Worm (Caenorhabditis elegans) whole organism, L4 larva: ENCODE measurements around the gene str-35.

Experiments used
- D1046.2 ChIP-seq: fragments of 200-800 bp; sonication (Bioruptor generic); IDR thresholded peaks from 2 replicates; pipeline ENCODE4 v1.3.6; 2022; ENCODE audit warnings: missing genetic modification characterization, missing compliant biosample characterization
- F10B5.3 ChIP-seq: sonication (generic microtip); optimal IDR thresholded peaks from 2 replicates; lab custom pipeline; 2016; ENCODE audit warnings: mild to moderate bottlenecking, missing genetic modification characterization, missing compliant biosample characterization
- T20F7.1 ChIP-seq: fragments of 200-800 bp; sonication (Bioruptor generic); optimal IDR thresholded peaks from 2 replicates; lab custom pipeline; 2018; ENCODE audit warnings: mild to moderate bottlenecking, missing genetic modification characterization, missing compliant biosample characterization
- Y105C5A.15 ChIP-seq: fragments of 200-800 bp; sonication (Bioruptor generic); IDR thresholded peaks from 2 replicates; pipeline ENCODE4 v1.3.6; 2022; ENCODE audit warnings: missing genetic modification characterization, missing compliant biosample characterization
- aha-1 ChIP-seq: fragments of 150-350 bp; peaks from one replicate; lab custom pipeline; 2014; ENCODE audit warnings: missing biosample characterization, missing genetic modification characterization
- ama-1 ChIP-seq: fragments of 150-350 bp; optimal IDR thresholded peaks from 2 replicates; lab custom pipeline; 2014; ENCODE audit warnings: inconsistent platforms, mixed read lengths
- ceh-20 ChIP-seq: fragments of 200-800 bp; sonication (Bioruptor generic); IDR thresholded peaks from 2 replicates; pipeline ENCODE4 v1.3.6; 2022; ENCODE audit warnings: missing genetic modification reagents, missing genetic modification characterization, missing compliant biosample characterization
- cey-2 ChIP-seq: sonication (generic microtip); optimal IDR thresholded peaks from 3 replicates; lab custom pipeline; 2017; ENCODE audit warnings: missing genetic modification characterization, mild to moderate bottlenecking, missing compliant biosample characterization, antibody characterized with exemption, borderline replicate concordance; ENCODE audit not compliant: insufficient read depth
- ctbp-1 ChIP-seq: fragments of 200-800 bp; sonication (Bioruptor generic); IDR thresholded peaks from 2 replicates; pipeline ENCODE4 v1.3.6; 2022; ENCODE audit warnings: missing genetic modification reagents, missing genetic modification characterization, missing compliant biosample characterization
- daf-16 ChIP-seq, 3 experiments: sonication (generic microtip); optimal IDR thresholded peaks; 2 replicates each; lab custom pipeline; 2016 to 2017; ENCODE audit warnings: missing genetic modification characterization in 3 of 3, missing genetic modification reagents in 3 of 3, mild to moderate bottlenecking in 2 of 3, missing compliant biosample characterization in 2 of 3, missing biosample characterization in 1 of 3, moderate library complexity in 1 of 3
- daf-19 ChIP-seq: fragments of 200-800 bp; sonication (Bioruptor generic); conservative IDR thresholded peaks from 2 replicates; pipeline ENCODE4 v1.3.6; 2022; ENCODE audit warnings: missing genetic modification characterization, missing compliant biosample characterization
- dmd-6 ChIP-seq: fragments of 200-800 bp; sonication (Bioruptor generic); IDR thresholded peaks from 2 replicates; pipeline ENCODE4 v1.3.6; 2022; ENCODE audit warnings: missing genetic modification reagents, missing genetic modification characterization, missing compliant biosample characterization
- dve-1 ChIP-seq: sonication (generic microtip); optimal IDR thresholded peaks from 2 replicates; lab custom pipeline; 2017; ENCODE audit warnings: antibody characterized with exemption, mild to moderate bottlenecking, missing genetic modification characterization, missing compliant biosample characterization; ENCODE audit not compliant: insufficient read depth
- hif-1 ChIP-seq, 2 experiments: sonication (generic microtip); optimal IDR thresholded peaks; 2 replicates each; lab custom pipeline; 2016 to 2017; ENCODE audit warnings: missing compliant biosample characterization in 2 of 2, missing genetic modification characterization in 2 of 2, missing genetic modification reagents in 2 of 2, missing genotype in 2 of 2, mild to moderate bottlenecking in 1 of 2
- hlh-11 ChIP-seq: fragments of 200-800 bp; sonication (Bioruptor generic); optimal IDR thresholded peaks from 2 replicates; lab custom pipeline; 2018; ENCODE audit warnings: mild to moderate bottlenecking, missing genetic modification characterization, missing compliant biosample characterization
- hlh-30 ChIP-seq: sonication (generic microtip); optimal IDR thresholded peaks from 2 replicates; lab custom pipeline; 2017; ENCODE audit warnings: antibody characterized with exemption, mild to moderate bottlenecking, missing genetic modification characterization, missing compliant biosample characterization; ENCODE audit not compliant: insufficient read depth
- hmg-1.1 ChIP-seq: fragments of 200-800 bp; sonication (Bioruptor generic); IDR thresholded peaks from 2 replicates; pipeline ENCODE4 v1.3.6; 2022; ENCODE audit warnings: missing genetic modification reagents, missing genetic modification characterization, missing compliant biosample characterization
- lin-13 ChIP-seq: fragments of 150-350 bp; optimal IDR thresholded peaks from 2 replicates; lab custom pipeline; 2014; ENCODE audit warnings: missing biosample characterization, missing genetic modification reagents, missing genetic modification characterization
- lsy-2 ChIP-seq, 2 experiments: fragments of 150-350 bp in 1 of 2; sonication (generic microtip) in 1 of 2; optimal IDR thresholded peaks; 2 replicates each; lab custom pipeline; 2014 to 2017; ENCODE audit warnings: missing biosample characterization in 2 of 2, missing genetic modification characterization in 2 of 2
- mdl-1 ChIP-seq, 2 experiments: fragments of 150-350 bp in 1 of 2; sonication (generic microtip) in 1 of 2; optimal IDR thresholded peaks; 2 replicates each; lab custom pipeline; 2014 to 2017; ENCODE audit warnings: missing biosample characterization in 2 of 2, missing genetic modification characterization in 2 of 2
- mep-1 ChIP-seq: fragments of 150-350 bp; sonication (generic microtip); optimal IDR thresholded peaks from 3 replicates; lab custom pipeline; 2014; ENCODE audit warnings: missing biosample characterization, missing genetic modification characterization
- mxl-3 ChIP-seq: fragments of 200-800 bp; sonication (Bioruptor generic); optimal IDR thresholded peaks from 2 replicates; lab custom pipeline; 2018; ENCODE audit warnings: mild to moderate bottlenecking, missing genetic modification characterization, missing compliant biosample characterization
- nhr-102 ChIP-seq: sonication (generic microtip); optimal IDR thresholded peaks from 2 replicates; lab custom pipeline; 2016; ENCODE audit warnings: mild to moderate bottlenecking, missing genetic modification characterization, moderate library complexity, missing compliant biosample characterization
- nhr-237 ChIP-seq: sonication (generic microtip); optimal IDR thresholded peaks from 2 replicates; lab custom pipeline; 2017; ENCODE audit warnings: missing biosample characterization, missing genetic modification characterization
- nhr-28 ChIP-seq: fragments of 150-350 bp; optimal IDR thresholded peaks from 2 replicates; lab custom pipeline; 2014; ENCODE audit warnings: missing biosample characterization, missing genetic modification characterization
- nhr-77 ChIP-seq: fragments of 150-350 bp; optimal IDR thresholded peaks from 2 replicates; lab custom pipeline; 2014; ENCODE audit warnings: missing biosample characterization, missing genetic modification characterization
- pqm-1 ChIP-seq: sonication (generic microtip); optimal IDR thresholded peaks from 2 replicates; lab custom pipeline; 2017; ENCODE audit warnings: missing biosample characterization, missing genetic modification characterization
- set-16 ChIP-seq: fragments of 200-800 bp; sonication (Bioruptor generic); IDR thresholded peaks from 2 replicates; pipeline ENCODE4 v1.3.6; 2022; ENCODE audit warnings: missing genetic modification reagents, missing genetic modification characterization, missing compliant biosample characterization
- snpc-1.2 ChIP-seq: fragments of 200-800 bp; sonication (Bioruptor generic); IDR thresholded peaks from 2 replicates; pipeline ENCODE4 v1.3.6; 2022; ENCODE audit warnings: missing genetic modification reagents, missing genetic modification characterization, missing compliant biosample characterization
- spr-1 ChIP-seq: sonication (generic microtip); optimal IDR thresholded peaks from 2 replicates; lab custom pipeline; 2016; ENCODE audit warnings: mild to moderate bottlenecking, missing genetic modification characterization, missing compliant biosample characterization
- tra-1 ChIP-seq: fragments of 200-800 bp; sonication (Bioruptor generic); IDR thresholded peaks from 2 replicates; pipeline ENCODE4 v1.3.6; 2022; ENCODE audit warnings: missing genetic modification reagents, missing genetic modification characterization, missing compliant biosample characterization
- unc-39 ChIP-seq: sonication (generic microtip); optimal IDR thresholded peaks from 2 replicates; lab custom pipeline; 2017; ENCODE audit warnings: missing biosample characterization, missing genetic modification characterization
- unc-62 ChIP-seq, 3 experiments: fragments of 150-350 bp in 1 of 3; sonication (generic microtip); optimal IDR thresholded peaks in 2 of 3; peaks in 1 of 3; 1 replicate in 1 of 3; 2 replicates in 2 of 3; lab custom pipeline; 2014 to 2017; ENCODE audit warnings: missing biosample characterization in 3 of 3, missing genetic modification characterization in 3 of 3, missing genetic modification reagents in 3 of 3, missing genotype in 1 of 3
- zag-1 ChIP-seq: fragments of 150-350 bp; optimal IDR thresholded peaks from 2 replicates; lab custom pipeline; 2014; ENCODE audit warnings: missing biosample characterization, missing genetic modification characterization
- ztf-11 ChIP-seq: fragments of 150-350 bp; optimal IDR thresholded peaks from 2 replicates; lab custom pipeline; 2014; ENCODE audit warnings: missing biosample characterization, missing genetic modification characterization
- ztf-7 ChIP-seq: fragments of 150-350 bp; optimal IDR thresholded peaks from 2 replicates; lab custom pipeline; 2014; ENCODE audit warnings: missing biosample characterization, missing genetic modification characterization

Gene str-35

ce11 chrV:4454634-4455033, 20.0 kb upstream of the str-35 start, which contains the start of gene gnrr-5:
TSS of gene gnrr-5 (minus strand) at chrV:4454734.
- TF ChIP-seq set-16 (GFP tag; lab: Robert Waterston, UW) (no peak), ztf-11 (tag; lab: Kevin White, UChicago) (no peak), dve-1 (tag; lab: Kevin White, UChicago) (no peak), ama-1 (lab: Kevin White, UChicago) (no peak), hmg-1.1 (GFP tag; lab: Robert Waterston, UW) (no peak), ceh-20 (no peak), ctbp-1 (no peak), zag-1 (tag; lab: Kevin White, UChicago) (no peak)

ce11 chrV:4471065-4471464, 3.6 kb upstream of the str-35 start, which contains the start of gene T08H10.3:
TSS of gene T08H10.3 (plus strand) at chrV:4471365.
- no peak for TF ChIP-seq zag-1 (tag; lab: Kevin White, UChicago)

- TF ChIP-seq aha-1 (tag; lab: Kevin White, UChicago) (peak; percentile 86), Y105C5A.15 (GFP tag; lab: Robert Waterston, UW) (no peak)
These were observed 7.2 kb downstream of the str-35 start for ce11 chrV:4481823-4482222.

- TF ChIP-seq unc-39 (tag; lab: Kevin White, UChicago): no peak
- TF ChIP-seq mep-1 (tag; lab: Kevin White, UChicago): peak; percentile 50
- TF ChIP-seq daf-19 (GFP tag; lab: Robert Waterston, UW): 0 out of 2 replicates have a peak, but pooled peaks have one; percentile 25
- no peak for TF ChIP-seq cey-2 (tag; lab: Kevin White, UChicago)
- peak; percentile 26 for TF ChIP-seq mxl-3 (GFP tag; lab: Kevin White, UChicago)
- TF ChIP-seq daf-16 (GFP tag; optimal IDR thresholded peaks at IDR 0.05; lab: Kevin White, UChicago): no peak
- peak; percentile 75 for TF ChIP-seq daf-16 (tag; optimal IDR thresholded peaks at IDR 0.05; lab: Kevin White, UChicago)
- peak in 1 of 2 experiments; percentile 43 for TF ChIP-seq mdl-1 (tag; optimal IDR thresholded peaks at IDR 0.05; lab: Kevin White, UChicago)
- peak; percentile 54 for TF ChIP-seq T20F7.1 (GFP tag; lab: Kevin White, UChicago)
- TF ChIP-seq spr-1 (tag; lab: Kevin White, UChicago): no peak
- TF ChIP-seq nhr-77 (tag; lab: Kevin White, UChicago): no peak
- TF ChIP-seq hlh-11: peak; percentile 86
- peak; percentile 3 for TF ChIP-seq nhr-237
- peak; percentile 76 for TF ChIP-seq nhr-28 (tag; lab: Kevin White, UChicago)
- peak; percentile 80 for TF ChIP-seq pqm-1 (tag; lab: Kevin White, UChicago)
- TF ChIP-seq hlh-30 (tag; lab: Kevin White, UChicago): peak; percentile 66
- TF ChIP-seq ztf-7 (tag; lab: Kevin White, UChicago): peak; percentile 61
- TF ChIP-seq snpc-1.2 (GFP tag; lab: Robert Waterston, UW): no peak
- peak in 1 of 2 experiments; percentile 55 for TF ChIP-seq hif-1 (tag; optimal IDR thresholded peaks at IDR 0.05; lab: Kevin White, UChicago)
- peak; percentile 51 for TF ChIP-seq aha-1 (tag; lab: Kevin White, UChicago)
- TF ChIP-seq dve-1 (tag; lab: Kevin White, UChicago): peak; percentile 68
- no peak for TF ChIP-seq lin-13 (GFP tag; lab: Kevin White, UChicago)
- TF ChIP-seq nhr-102 (tag; lab: Kevin White, UChicago): peak; percentile 36
- TF ChIP-seq tra-1: 0 out of 2 replicates have a peak, but pooled peaks have one; percentile 55
- TF ChIP-seq dmd-6 (GFP tag; lab: Robert Waterston, UW): peak; percentile 68
- no peak for TF ChIP-seq F10B5.3 (tag; lab: Kevin White, UChicago)
- peak in 1 of 2 experiments; percentile 99 for TF ChIP-seq unc-62 (GFP tag; optimal IDR thresholded peaks at IDR 0.05 in 1 of 2; lab: Kevin White, UChicago)
- TF ChIP-seq unc-62 (tag; optimal IDR thresholded peaks at IDR 0.05; lab: Kevin White, UChicago): no peak
- peak in 1 of 2 experiments; percentile 19 for TF ChIP-seq lsy-2 (tag; optimal IDR thresholded peaks at IDR 0.05; lab: Kevin White, UChicago)
- TF ChIP-seq D1046.2 (GFP tag; lab: Robert Waterston, UW): no peak
- TF ChIP-seq, all 104 proteins: peak for 20
These were observed 8.4 kb downstream of the str-35 start, which contains the start of gene exc-15 for ce11 chrV:4483049-4483507. TSS of gene exc-15 (plus strand) at chrV:4483459.
